Worm (Caenorhabditis elegans) whole organism, late embryonic: ENCODE data around the gene arf-1.

Experiments
- ceh-9 ChIP-seq: sonication (generic microtip); optimal IDR thresholded peaks from 2 replicates; lab custom pipeline; 2016; ENCODE audit warnings: mild to moderate bottlenecking, missing genetic modification characterization, inconsistent platforms, missing compliant biosample characterization
- dmd-4 ChIP-seq: sonication (generic microtip); optimal IDR thresholded peaks from 2 replicates; lab custom pipeline; 2016; ENCODE audit warnings: borderline replicate concordance, missing genetic modification characterization, missing compliant biosample characterization
- hlh-13 ChIP-seq: fragments of 200-800 bp; sonication (Bioruptor generic); optimal IDR thresholded peaks from 2 replicates; lab custom pipeline; 2018; ENCODE audit warnings: mild to moderate bottlenecking, missing genetic modification characterization, missing compliant biosample characterization
- sox-2 ChIP-seq: fragments of 200-800 bp; sonication (Bioruptor generic); IDR thresholded peaks from 2 replicates; pipeline ENCODE4 v1.3.6; 2022; ENCODE audit warnings: missing genetic modification reagents, missing genetic modification characterization, missing compliant biosample characterization

- no peak for TF ChIP-seq ceh-9 (tag; lab: Kevin White, UChicago)
- TF ChIP-seq hlh-13 = no peak
- no peak for TF ChIP-seq sox-2
- no peak for TF ChIP-seq dmd-4 (tag; lab: Kevin White, UChicago)
These were observed 5.1 kb downstream of the arf-1 start for ce11 chrIII:5719832-5720194.
